In the genomic region with DNA sequence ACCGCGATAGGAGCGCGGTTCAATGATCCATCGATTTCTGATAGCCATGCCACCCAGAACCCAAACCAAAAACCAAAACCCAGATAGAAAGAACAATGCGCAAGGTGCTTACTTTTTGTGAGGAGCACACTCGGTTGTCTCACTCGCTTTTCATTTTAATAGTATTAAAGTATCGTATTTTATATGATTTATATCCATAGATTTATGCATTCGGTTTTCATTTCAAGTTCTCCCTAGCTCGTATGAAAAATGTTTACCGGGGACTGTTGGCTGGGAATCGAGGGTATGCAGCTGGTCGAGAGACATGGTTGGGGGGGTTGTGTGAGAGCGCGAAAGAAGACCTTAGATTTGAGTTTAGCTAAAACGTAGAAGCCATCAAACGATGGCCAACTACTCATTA, we compare ENCODE assay signal across 1 fruit fly cellular context.
A peak's percentile ranks its signal among the peaks of the same experiment; 100 is the strongest.
TF ChIP-seq lines count a peak whose summit lies in the region.

No protein-coding gene starts in this region.

TF ChIP-seq in whole organism, embryonic, 481 proteins besides CTCF, POLR2A, EP300 and RAD21 (continued from another document):
- TF ChIP-seq CG2678 (tag; optimal IDR thresholded peaks at IDR 0.05; lab: Kevin White, UChicago) (peak; percentile 34), Xbp1 (GFP tag; optimal IDR thresholded peaks at IDR 0.05; lab: Kevin White, UChicago) (peak; percentile 53), Deaf1 (tag; optimal IDR thresholded peaks at IDR 0.05; lab: Kevin White, UChicago) (no peak), repo (GFP tag; optimal IDR thresholded peaks at IDR 0.05; lab: Kevin White, UChicago) (no peak), gt (GFP tag; IDR thresholded peaks at IDR 0.05; lab: Robert Waterston, UW) (no peak), Spps (tag; optimal IDR thresholded peaks at IDR 0.05; lab: Kevin White, UChicago) (no peak), Sin3A (optimal IDR thresholded peaks at IDR 0.05; lab: Kevin White, UChicago) (no peak), fd64A (GFP tag; optimal IDR thresholded peaks at IDR 0.05; lab: Kevin White, UChicago) (no peak), CG43689 (GFP tag; IDR thresholded peaks at IDR 0.05; lab: Robert Waterston, UW) (no peak), tll (GFP tag; optimal IDR thresholded peaks at IDR 0.05; lab: Kevin White, UChicago) (no peak), CG4328 (GFP tag; optimal IDR thresholded peaks at IDR 0.05; lab: Kevin White, UChicago) (no peak)
